Fruit fly (Drosophila melanogaster): Measurements from ENCODE around the gene Atg17.

Atg17 gene

DNA sequence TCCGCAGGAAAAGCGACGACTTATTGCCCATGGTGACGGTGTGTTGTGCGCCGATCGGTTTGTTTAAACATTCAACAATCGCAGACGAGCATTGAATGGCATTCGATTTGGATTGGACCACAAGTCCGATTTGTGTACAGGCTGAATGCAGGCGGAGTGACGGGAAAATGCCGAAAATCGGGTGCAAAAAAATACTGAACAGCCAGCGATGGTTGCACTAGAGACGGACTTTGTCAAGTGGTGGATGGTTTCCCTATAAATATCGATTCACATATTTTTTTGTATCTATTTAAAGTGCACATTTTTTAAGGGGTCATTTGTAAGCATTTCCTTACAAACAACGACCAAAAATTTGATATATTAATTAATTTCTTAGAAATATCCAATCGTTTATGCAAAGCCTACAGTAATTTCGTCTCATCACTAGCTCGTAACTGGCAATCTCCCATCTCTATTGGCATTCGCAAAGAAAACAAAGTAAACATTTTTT, 14.8 kb upstream of the Atg17 start, which contains the start of the genes elm and MED27 (continued):
- TF ChIP-seq CG4360 (GFP tag; IDR thresholded peaks at IDR 0.05) (0 out of 2 replicates have a peak, but pooled peaks have one; percentile 42), CG42726 (GFP tag; IDR thresholded peaks at IDR 0.05; ENCODE audit: partially characterized antibody) (peak; percentile 60; the same call in 1 of the 2 replicates), crc (GFP tag; optimal IDR thresholded peaks at IDR 0.05) (peak; percentile 65), CG32772 (GFP tag; IDR thresholded peaks at IDR 0.05) (peak; percentile 95), Bdp1 (GFP tag; optimal IDR thresholded peaks at IDR 0.05) (peak; percentile 79), zen (tag; optimal IDR thresholded peaks at IDR 0.05) (peak; percentile 94), Sox100B (GFP tag; optimal IDR thresholded peaks at IDR 0.05) (peak; percentile 77), CG3995 (GFP tag; optimal IDR thresholded peaks at IDR 0.05) (peak; percentile 66), Oli (tag; optimal IDR thresholded peaks at IDR 0.05) (peak; percentile 86), Taf1 (GFP tag; IDR thresholded peaks at IDR 0.05) (peak; percentile 90), HmgD (GFP tag; optimal IDR thresholded peaks at IDR 0.05) (peak; percentile 85), Med (GFP tag) (peak; percentile 98), Gug (GFP tag; IDR thresholded peaks at IDR 0.05) (peak; percentile 96), CG12155 (GFP tag; optimal IDR thresholded peaks at IDR 0.05) (peak; percentile 94), nau (GFP tag; optimal IDR thresholded peaks at IDR 0.05) (no peak), CG6765 (GFP tag; optimal IDR thresholded peaks at IDR 0.05) (peak; percentile 64), emc (GFP tag; optimal IDR thresholded peaks at IDR 0.05) (peak; percentile 86), lilli (GFP tag; optimal IDR thresholded peaks at IDR 0.05) (peak; percentile 98), ind (GFP tag; optimal IDR thresholded peaks at IDR 0.05) (peak; percentile 95), MESR4 (GFP tag; optimal IDR thresholded peaks at IDR 0.05) (peak; percentile 96), Atf-2 (GFP tag; optimal IDR thresholded peaks at IDR 0.05) (peak; percentile 92), org-1 (GFP tag; optimal IDR thresholded peaks at IDR 0.05) (peak; percentile 61), rib (GFP tag; IDR thresholded peaks at IDR 0.05) (peak; percentile 91), nerfin-1 (tag; optimal IDR thresholded peaks at IDR 0.05) (peak; percentile 84), TFAM (GFP tag; optimal IDR thresholded peaks at IDR 0.05) (peak; percentile 62), ash1 (GFP tag; optimal IDR thresholded peaks at IDR 0.05) (peak; percentile 35), gt (GFP tag; IDR thresholded peaks at IDR 0.05) (peak; percentile 85), cas (GFP tag; IDR thresholded peaks at IDR 0.05) (peak; percentile 86), pb (GFP tag; optimal IDR thresholded peaks at IDR 0.05) (peak; percentile 75), klu (GFP tag; IDR thresholded peaks at IDR 0.05) (peak; percentile 94), Poxn (GFP tag; IDR thresholded peaks at IDR 0.05) (peak; percentile 69; the same call in 1 of the 2 replicates), CG3065 (GFP tag; optimal IDR thresholded peaks at IDR 0.05) (peak; percentile 78), Spps (tag; optimal IDR thresholded peaks at IDR 0.05) (peak; percentile 81), CG2875 (GFP tag; optimal IDR thresholded peaks at IDR 0.05) (peak; percentile 81), Bgb (GFP tag; IDR thresholded peaks at IDR 0.05; ENCODE audit: partially characterized antibody) (peak; percentile 86), phol (tag; optimal IDR thresholded peaks at IDR 0.05) (peak; percentile 95), ac (GFP tag; optimal IDR thresholded peaks at IDR 0.05) (no peak), GATAe (GFP tag; conservative IDR thresholded peaks at IDR 0.05) (peak; percentile 81), onecut (GFP tag; IDR thresholded peaks at IDR 0.05) (peak; percentile 71), bab2 (GFP tag; optimal IDR thresholded peaks at IDR 0.05) (peak; percentile 96), CG7745 (tag; optimal IDR thresholded peaks at IDR 0.05) (no peak), Doc2 (GFP tag; IDR thresholded peaks at IDR 0.05) (peak; percentile 72), CG18476 (GFP tag; optimal IDR thresholded peaks at IDR 0.05) (peak; percentile 92), tio (GFP tag; optimal IDR thresholded peaks at IDR 0.05) (no peak), danr (GFP tag; IDR thresholded peaks at IDR 0.05) (peak; percentile 92), fru (optimal IDR thresholded peaks at IDR 0.05) (no peak), Ets65A (GFP tag) (peak; percentile 100), oc (tag; optimal IDR thresholded peaks at IDR 0.05) (peak; percentile 67), Dfd (GFP tag; optimal IDR thresholded peaks at IDR 0.05) (peak in 1 of 2 experiments; percentile 59), CG8388 (GFP tag; optimal IDR thresholded peaks at IDR 0.05) (peak; percentile 88), bowl (GFP tag; IDR thresholded peaks at IDR 0.05) (0 out of 2 replicates have a peak, but pooled peaks have one; percentile 42)
